Fruit fly (Drosophila melanogaster) Kc167 (cell line): ENCODE measurements around the gene CG5860.
"Not testable (repeated sequence)": the region's sequence is repeated elsewhere in the genome, so short reads cannot be mapped to it uniquely, and the experiment has no call there.

ENCODE experiments used
- Myc ChIP-seq: fragments of >200 bp; optimal IDR thresholded peaks from 2 replicates; lab custom pipeline; 2017; ENCODE audit warnings: missing external identifiers
- Sin3A ChIP-seq: fragments of >200 bp; optimal IDR thresholded peaks from 2 replicates; lab custom pipeline; 2018; ENCODE audit warnings: missing external identifiers
- h ChIP-seq: fragments of >200 bp; optimal IDR thresholded peaks from 3 replicates; lab custom pipeline; 2018; ENCODE audit warnings: missing external identifiers
- insv ChIP-seq: fragments of >200 bp; optimal IDR thresholded peaks from 3 replicates; lab custom pipeline; 2018; ENCODE audit warnings: missing external identifiers
- psq ChIP-seq: fragments of >200 bp; optimal IDR thresholded peaks from 2 replicates; lab custom pipeline; 2017; ENCODE audit warnings: missing external identifiers
- ttk ChIP-seq: sonication (Bioruptor generic); optimal IDR thresholded peaks from 2 replicates; lab custom pipeline; 2017; ENCODE audit warnings: missing external identifiers

CG5860 gene

dm6 chr3R:17449402-17449801, 40.0 kb downstream of the CG5860 start:
- TF ChIP-seq Myc (lab: Kevin White, UChicago), result no peak
- no peak for TF ChIP-seq psq
- no peak for TF ChIP-seq ttk (lab: Kevin White, UChicago)
- TF ChIP-seq h (lab: Kevin White, UChicago), result no peak
- TF ChIP-seq Sin3A (lab: Kevin White, UChicago), result no peak
- no peak for TF ChIP-seq insv (lab: Kevin White, UChicago)

dm6 chr3R:17456676-17457075, 47.3 kb downstream of the CG5860 start, which contains the start of gene CG14330:
TSS of gene CG14330 (minus strand) at chr3R:17456776.
- TF ChIP-seq h (lab: Kevin White, UChicago); insv (lab: Kevin White, UChicago); psq: not testable (repeated sequence)
